Fruit fly (Drosophila melanogaster): ENCODE data around the gene Pli.

Pli gene

DNA sequence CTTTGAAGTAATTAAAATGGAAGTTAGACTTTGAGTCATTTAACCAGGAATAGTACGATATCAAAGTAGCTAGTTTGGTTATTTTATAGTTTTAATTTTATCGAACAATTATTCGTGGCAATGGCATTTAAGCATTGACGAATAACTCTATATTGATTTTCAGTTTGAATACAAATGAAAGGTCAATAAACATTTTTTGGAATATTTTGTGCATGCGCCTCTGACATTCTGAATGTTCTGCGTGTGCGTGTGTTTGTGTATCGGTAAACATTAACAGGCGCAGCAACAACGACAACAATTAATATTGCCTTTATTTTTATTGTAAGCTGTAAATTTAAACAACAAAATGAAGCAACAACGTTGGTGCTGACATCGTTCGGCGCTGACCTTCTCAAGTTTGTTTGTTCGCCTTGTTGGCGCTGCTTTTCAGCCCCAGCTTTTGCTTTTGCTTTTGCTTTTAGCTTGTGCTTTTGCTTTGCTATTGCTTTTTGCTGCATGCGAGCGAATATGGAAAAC, 19.6 kb upstream of the Pli start (continued):
- TF ChIP-seq bab2 (GFP tag; optimal IDR thresholded peaks at IDR 0.05) (peak; percentile 18), tin (GFP tag; optimal IDR thresholded peaks at IDR 0.05) (peak; percentile 1), CHES-1-like (GFP tag; optimal IDR thresholded peaks at IDR 0.05) (peak; percentile 9), pum (GFP tag; optimal IDR thresholded peaks at IDR 0.05) (no peak), CG31441 (GFP tag; IDR thresholded peaks at IDR 0.05) (0 out of 2 replicates have a peak, but pooled peaks have one; percentile 32), CG4282 (GFP tag; optimal IDR thresholded peaks at IDR 0.05) (no peak), CG1529 (GFP tag; optimal IDR thresholded peaks at IDR 0.05) (peak; percentile 34), CG5245 (GFP tag; optimal IDR thresholded peaks at IDR 0.05) (no peak), stwl (tag; optimal IDR thresholded peaks at IDR 0.05) (no peak), MBD-R2 (GFP tag; IDR thresholded peaks at IDR 0.05) (no peak), Jarid2 (GFP tag; optimal IDR thresholded peaks at IDR 0.05) (peak; percentile 3), Eip74EF (GFP tag; optimal IDR thresholded peaks at IDR 0.05) (peak in 1 of 2 experiments; percentile 49), Ets97D (GFP tag; optimal IDR thresholded peaks at IDR 0.05) (no peak), lab (GFP tag; optimal IDR thresholded peaks at IDR 0.05) (peak; percentile 69), CG12104 (GFP tag; optimal IDR thresholded peaks at IDR 0.05) (no peak), CG14710 (tag; optimal IDR thresholded peaks at IDR 0.05) (peak; percentile 16), Chrac-16 (GFP tag; optimal IDR thresholded peaks at IDR 0.05) (no peak), cad (GFP tag; optimal IDR thresholded peaks at IDR 0.05) (no peak), CG31388 (GFP tag; optimal IDR thresholded peaks at IDR 0.05) (no peak), CG18599 (GFP tag; optimal IDR thresholded peaks at IDR 0.05) (peak; percentile 53), CG8281 (tag; optimal IDR thresholded peaks at IDR 0.05) (peak; percentile 31), pnt (GFP tag; optimal IDR thresholded peaks at IDR 0.05) (no peak), CG17361 (GFP tag; IDR thresholded peaks at IDR 0.05) (0 out of 3 replicates have a peak, but pooled peaks have one; percentile 12), Dek (tag; optimal IDR thresholded peaks at IDR 0.05) (peak; percentile 22), CG16863 (GFP tag; optimal IDR thresholded peaks at IDR 0.05) (peak; percentile 24), lbe (GFP tag; optimal IDR thresholded peaks at IDR 0.05) (no peak), CG13296 (GFP tag; optimal IDR thresholded peaks at IDR 0.05) (peak; percentile 83), Antp (GFP tag; optimal IDR thresholded peaks at IDR 0.05) (no peak), CG8478 (optimal IDR thresholded peaks at IDR 0.05) (no peak), CG6683 (GFP tag; optimal IDR thresholded peaks at IDR 0.05) (no peak), CG6272 (GFP tag; IDR thresholded peaks at IDR 0.05) (no peak), Hr51 (GFP tag; optimal IDR thresholded peaks at IDR 0.05) (peak in 1 of 2 experiments; percentile 60), usp (GFP tag; optimal IDR thresholded peaks at IDR 0.05) (no peak), h (optimal IDR thresholded peaks at IDR 0.05) (no peak), rib (GFP tag; IDR thresholded peaks at IDR 0.05) (no peak), CG9727 (GFP tag; optimal IDR thresholded peaks at IDR 0.05) (no peak), ATbp (GFP tag; optimal IDR thresholded peaks at IDR 0.05) (peak; percentile 76), gem (tag; optimal IDR thresholded peaks at IDR 0.05) (peak; percentile 54), exex (tag; optimal IDR thresholded peaks at IDR 0.05) (peak; percentile 18), eve (GFP tag; optimal IDR thresholded peaks at IDR 0.05) (no peak), tup (GFP tag; optimal IDR thresholded peaks at IDR 0.05) (no peak), CG13424 (tag; optimal IDR thresholded peaks at IDR 0.05) (peak; percentile 57), CG17802 (tag; optimal IDR thresholded peaks at IDR 0.05) (no peak), CG14667 (GFP tag; IDR thresholded peaks at IDR 0.05) (no peak), salm (tag; optimal IDR thresholded peaks at IDR 0.05) (peak; percentile 57), caup (GFP tag; optimal IDR thresholded peaks at IDR 0.05; ENCODE audit: severe bottlenecking) (peak; percentile 19), CG11456 (GFP tag; IDR thresholded peaks at IDR 0.05) (no peak), odd (GFP tag; optimal IDR thresholded peaks at IDR 0.05) (peak; percentile 72), dpn (GFP tag; optimal IDR thresholded peaks at IDR 0.05) (no peak), NfI (GFP tag; optimal IDR thresholded peaks at IDR 0.05) (peak; percentile 20), CG32532 (GFP tag; IDR thresholded peaks at IDR 0.05) (no peak)

All from whole organism, embryonic.